Worm (Caenorhabditis elegans) whole organism, midembryonic: ENCODE data around the gene picc-1.
A peak's percentile ranks its signal among the peaks of the same experiment; 100 is the strongest.
"Not testable (repeated sequence)": the region's sequence is repeated elsewhere in the genome, so short reads cannot be mapped to it uniquely, and the experiment has no call there.

Experiments used
- T22C8.4 ChIP-seq: fragments of 200-800 bp; sonication (Bioruptor generic); IDR thresholded peaks from 2 replicates; pipeline ENCODE4 v1.3.6; 2022; ENCODE audit warnings: missing genetic modification characterization, missing compliant biosample characterization
- cog-1 ChIP-seq: sonication (generic microtip); optimal IDR thresholded peaks from 2 replicates; lab custom pipeline; 2016; ENCODE audit warnings: missing genetic modification characterization, missing compliant biosample characterization
- flt-1 ChIP-seq: fragments of 200-800 bp; sonication (Bioruptor generic); IDR thresholded peaks from 2 replicates; pipeline ENCODE4 v1.3.6; 2022; ENCODE audit warnings: missing genetic modification characterization, missing compliant biosample characterization
- klf-2 ChIP-seq: fragments of 200-800 bp; sonication (Bioruptor generic); conservative IDR thresholded peaks from 2 replicates; pipeline ENCODE4 v1.3.6; 2022; ENCODE audit warnings: missing genetic modification reagents, missing genetic modification characterization, missing compliant biosample characterization
- med-1 ChIP-seq: sonication (generic microtip); optimal IDR thresholded peaks from 2 replicates; lab custom pipeline; 2017; ENCODE audit warnings: missing genetic modification characterization, mild to moderate bottlenecking, missing compliant biosample characterization, antibody characterized with exemption, missing genetic modification reagents; ENCODE audit not compliant: insufficient read depth
- ref-1 ChIP-seq: fragments of 200-800 bp; sonication (Bioruptor generic); conservative IDR thresholded peaks from 2 replicates; pipeline ENCODE4 v1.3.6; 2022; ENCODE audit warnings: missing genetic modification reagents, missing genetic modification characterization, missing compliant biosample characterization
- tab-1 ChIP-seq: fragments of 200-800 bp; sonication (Bioruptor generic); IDR thresholded peaks from 2 replicates; pipeline ENCODE4 v1.3.6; 2022; ENCODE audit warnings: missing genetic modification characterization, missing compliant biosample characterization
- ztf-23 ChIP-seq: fragments of 200-800 bp; sonication (Bioruptor generic); IDR thresholded peaks from 2 replicates; pipeline ENCODE4 v1.3.6; 2022; ENCODE audit warnings: missing genetic modification reagents, missing genetic modification characterization, missing compliant biosample characterization
- ztf-29 ChIP-seq: fragments of 200-800 bp; sonication (Bioruptor generic); IDR thresholded peaks from 2 replicates; pipeline ENCODE4 v1.3.6; 2022; ENCODE audit warnings: missing genetic modification reagents, missing genetic modification characterization, missing compliant biosample characterization

The picc-1 gene

ce11 chrV:6067112-6067511 is 48.3 kb downstream of the picc-1 start, which contains the start of gene srh-10:
Gene srh-10 (minus strand): TSS chrV:6067140.
- TF ChIP-seq cog-1 (tag; lab: Kevin White, UChicago), result no peak
- TF ChIP-seq T22C8.4 (GFP tag; lab: Robert Waterston, UW), result no peak
- TF ChIP-seq med-1 (GFP tag; lab: Kevin White, UChicago), result no peak
- TF ChIP-seq ztf-29 (GFP tag; lab: Robert Waterston, UW), result no peak
- no peak for TF ChIP-seq ztf-23 (GFP tag; lab: Robert Waterston, UW)
- TF ChIP-seq flt-1 (GFP tag; lab: Robert Waterston, UW), result no peak
- no peak for TF ChIP-seq ref-1 (GFP tag; lab: Robert Waterston, UW)
- no peak for TF ChIP-seq tab-1
- TF ChIP-seq klf-2, result no peak

ce11 chrV:6069968-6070367 is 51.2 kb downstream of the picc-1 start, which contains the start of gene fbxa-214:
Gene fbxa-214 (minus strand): TSS chrV:6070068.
- TF ChIP-seq flt-1 (GFP tag; lab: Robert Waterston, UW); klf-2; T22C8.4 (GFP tag; lab: Robert Waterston, UW): not testable (repeated sequence)

ce11 chrV:6072190-6072589 is 53.4 kb downstream of the picc-1 start:
- 0 out of 2 replicates have a peak, but pooled peaks have one; percentile 9 for TF ChIP-seq flt-1 (GFP tag; lab: Robert Waterston, UW)
